Worm (Caenorhabditis elegans) whole organism, L4 larva: ENCODE results near the gene srg-40.

Experiments
- daf-19 ChIP-seq: fragments of 200-800 bp; sonication (Bioruptor generic); conservative IDR thresholded peaks from 2 replicates; pipeline ENCODE4 v1.3.6; 2022; ENCODE audit warnings: missing genetic modification characterization, missing compliant biosample characterization
- daf-8 ChIP-seq: fragments of 200-800 bp; sonication (Bioruptor generic); IDR thresholded peaks from 2 replicates; pipeline ENCODE4 v1.3.6; 2022; ENCODE audit warnings: missing genetic modification characterization, missing compliant biosample characterization
- nhr-10 ChIP-seq: fragments of 150-350 bp; optimal IDR thresholded peaks from 2 replicates; lab custom pipeline; 2014; ENCODE audit warnings: missing biosample characterization, missing genetic modification characterization
- nhr-6 ChIP-seq: fragments of 150-350 bp; optimal IDR thresholded peaks from 2 replicates; lab custom pipeline; 2014; ENCODE audit warnings: missing biosample characterization, missing genetic modification characterization
- pha-4 ChIP-seq, 2 experiments: fragments of 150-350 bp in 1 of 2; fragments of 200-800 bp in 1 of 2; sonication (Bioruptor generic) in 1 of 2; IDR thresholded peaks in 1 of 2; optimal IDR thresholded peaks in 1 of 2; 2 replicates each; pipeline versions ENCODE4 v1.3.6 to Lab custom; 2014 to 2022; ENCODE audit warnings: missing genetic modification characterization in 2 of 2, missing genetic modification reagents in 2 of 2, missing biosample characterization in 1 of 2, missing compliant biosample characterization in 1 of 2
- pqm-1 ChIP-seq: sonication (generic microtip); optimal IDR thresholded peaks from 2 replicates; lab custom pipeline; 2017; ENCODE audit warnings: missing biosample characterization, missing genetic modification characterization
- sdz-12 ChIP-seq: fragments of 200-800 bp; sonication (Bioruptor generic); optimal IDR thresholded peaks from 2 replicates; lab custom pipeline; 2018; ENCODE audit warnings: mild to moderate bottlenecking, missing genetic modification characterization, missing compliant biosample characterization
- unc-62 ChIP-seq, 3 experiments: fragments of 150-350 bp in 1 of 3; sonication (generic microtip); optimal IDR thresholded peaks in 2 of 3; peaks in 1 of 3; 1 replicate in 1 of 3; 2 replicates in 2 of 3; lab custom pipeline; 2014 to 2017; ENCODE audit warnings: missing biosample characterization in 3 of 3, missing genetic modification characterization in 3 of 3, missing genetic modification reagents in 3 of 3, missing genotype in 1 of 3

DNA sequence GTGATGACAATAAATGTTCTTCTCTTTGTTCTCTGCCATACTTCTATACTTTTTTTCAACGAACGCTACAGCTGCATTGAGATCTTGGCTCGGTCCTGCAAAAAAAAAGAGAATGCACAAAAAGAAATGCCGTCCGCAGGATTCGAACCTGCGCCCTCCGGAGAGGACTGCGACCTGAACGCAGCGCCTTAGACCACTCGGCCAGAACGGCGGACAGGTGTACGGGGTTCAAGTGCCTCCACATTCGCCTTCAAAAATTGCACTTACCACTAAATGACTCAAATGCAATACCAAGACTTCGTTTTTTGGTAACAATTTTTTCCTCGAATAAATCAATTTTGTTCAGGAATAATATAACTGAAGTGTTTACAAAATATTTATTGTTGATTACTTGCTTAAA is 10.3 kb upstream of the srg-40 start:
- no peak for TF ChIP-seq nhr-6 (tag; lab: Kevin White, UChicago)
- TF ChIP-seq pqm-1 (tag; lab: Kevin White, UChicago) = no peak
- TF ChIP-seq pha-4 (GFP tag; IDR thresholded peaks at IDR 0.05; lab: Robert Waterston, UW) = no peak
- no peak for TF ChIP-seq pha-4 (tag; optimal IDR thresholded peaks at IDR 0.05; lab: Kevin White, UChicago)
- TF ChIP-seq daf-8 (GFP tag; lab: Robert Waterston, UW) = no peak
- TF ChIP-seq nhr-10 (tag; lab: Kevin White, UChicago) = no peak
- TF ChIP-seq sdz-12 = no peak
- TF ChIP-seq unc-62 (GFP tag; optimal IDR thresholded peaks at IDR 0.05 in 1 of 2; lab: Kevin White, UChicago) = peak in 1 of 2 experiments; percentile 95
- no peak for TF ChIP-seq unc-62 (tag; optimal IDR thresholded peaks at IDR 0.05; lab: Kevin White, UChicago)
- no peak for TF ChIP-seq daf-19 (GFP tag; lab: Robert Waterston, UW)
